Worm (Caenorhabditis elegans) whole organism, mixed stage, embryonic: ENCODE results near the gene sma-2.

Experiments used
- M03D4.4 ChIP-seq: sonication (generic microtip); optimal IDR thresholded peaks from 2 replicates; lab custom pipeline; 2017; ENCODE audit warnings: mild to moderate bottlenecking, missing genetic modification characterization, missing compliant biosample characterization
- bed-3 ChIP-seq: fragments of 200-800 bp; sonication (Bioruptor generic); optimal IDR thresholded peaks from 3 replicates; lab custom pipeline; 2018; ENCODE audit warnings: mild to moderate bottlenecking, missing genetic modification characterization, moderate library complexity, missing compliant biosample characterization
- blmp-1 ChIP-seq: fragments of 150-350 bp; optimal IDR thresholded peaks from 2 replicates; lab custom pipeline; 2014; ENCODE audit warnings: missing biosample characterization, missing genetic modification characterization
- ceh-39 ChIP-seq: fragments of 150-350 bp; optimal IDR thresholded peaks from 2 replicates; lab custom pipeline; 2014; ENCODE audit warnings: missing biosample characterization, missing genetic modification characterization
- ceh-43 ChIP-seq: fragments of 200-800 bp; sonication (Bioruptor generic); optimal IDR thresholded peaks from 2 replicates; lab custom pipeline; 2018; ENCODE audit warnings: mild to moderate bottlenecking, missing genetic modification characterization, moderate library complexity, missing compliant biosample characterization
- ceh-83 ChIP-seq: fragments of 200-800 bp; sonication (Bioruptor generic); optimal IDR thresholded peaks from 2 replicates; lab custom pipeline; 2018; ENCODE audit warnings: mild to moderate bottlenecking, missing genetic modification characterization, missing compliant biosample characterization
- ces-1 ChIP-seq: fragments of 150-350 bp; optimal IDR thresholded peaks from 2 replicates; lab custom pipeline; 2014; ENCODE audit warnings: missing biosample characterization, missing genetic modification reagents, missing genetic modification characterization
- cnd-1 ChIP-seq: fragments of 200-800 bp; sonication (Bioruptor generic); optimal IDR thresholded peaks from 2 replicates; lab custom pipeline; 2018; ENCODE audit warnings: mild to moderate bottlenecking, missing genetic modification characterization, missing compliant biosample characterization
- drap-1 ChIP-seq: fragments of 200-800 bp; sonication (Bioruptor generic); optimal IDR thresholded peaks from 3 replicates; lab custom pipeline; 2018; ENCODE audit warnings: mild to moderate bottlenecking, missing genetic modification characterization, missing compliant biosample characterization
- elt-1 ChIP-seq: sonication (generic microtip); optimal IDR thresholded peaks from 2 replicates; lab custom pipeline; 2017; ENCODE audit warnings: missing genetic modification characterization, mild to moderate bottlenecking, missing compliant biosample characterization, antibody characterized with exemption, moderate library complexity, borderline replicate concordance; ENCODE audit not compliant: insufficient read depth
- elt-3 ChIP-seq: fragments of 150-350 bp; optimal IDR thresholded peaks from 2 replicates; lab custom pipeline; 2014; ENCODE audit warnings: missing biosample characterization, missing genetic modification characterization
- flh-1 ChIP-seq: fragments of 200-800 bp; sonication (Bioruptor generic); optimal IDR thresholded peaks from 2 replicates; lab custom pipeline; 2018; ENCODE audit warnings: mild to moderate bottlenecking, missing genetic modification characterization, moderate library complexity, missing compliant biosample characterization
- ham-2 ChIP-seq: fragments of 200-800 bp; sonication (Bioruptor generic); optimal IDR thresholded peaks from 2 replicates; lab custom pipeline; 2018; ENCODE audit warnings: mild to moderate bottlenecking, missing genetic modification characterization, missing compliant biosample characterization
- hlh-1 ChIP-seq: fragments of 150-350 bp; optimal IDR thresholded peaks from 2 replicates; lab custom pipeline; 2014; ENCODE audit warnings: missing biosample characterization, missing genetic modification reagents, missing genetic modification characterization
- lin-13 ChIP-seq: fragments of 150-350 bp; optimal IDR thresholded peaks from 2 replicates; lab custom pipeline; 2014; ENCODE audit warnings: missing biosample characterization, missing genetic modification characterization
- lin-32 ChIP-seq: fragments of 200-800 bp; sonication (Bioruptor generic); optimal IDR thresholded peaks from 2 replicates; lab custom pipeline; 2018; ENCODE audit warnings: mild to moderate bottlenecking, missing genetic modification characterization, missing compliant biosample characterization
- lsy-2 ChIP-seq: fragments of 150-350 bp; optimal IDR thresholded peaks from 2 replicates; lab custom pipeline; 2014; ENCODE audit warnings: missing biosample characterization, missing genetic modification characterization
- mab-5 ChIP-seq: fragments of 150-350 bp; optimal IDR thresholded peaks from 2 replicates; lab custom pipeline; 2014; ENCODE audit warnings: missing biosample characterization, missing genetic modification characterization
- mep-1 ChIP-seq: fragments of 150-350 bp; optimal IDR thresholded peaks from 2 replicates; lab custom pipeline; 2017; ENCODE audit warnings: missing biosample characterization, missing genetic modification reagents, missing genetic modification characterization, inconsistent platforms
- mls-2 ChIP-seq: sonication (generic microtip); optimal IDR thresholded peaks from 2 replicates; lab custom pipeline; 2016; ENCODE audit warnings: mild to moderate bottlenecking, missing genetic modification characterization, moderate library complexity, missing compliant biosample characterization
- nhr-12 ChIP-seq: fragments of 150-350 bp; optimal IDR thresholded peaks from 2 replicates; lab custom pipeline; 2014; ENCODE audit warnings: missing biosample characterization, missing genetic modification characterization
- nhr-2 ChIP-seq: fragments of 150-350 bp; optimal IDR thresholded peaks from 2 replicates; lab custom pipeline; 2014; ENCODE audit warnings: missing biosample characterization, missing genetic modification characterization
- nhr-237 ChIP-seq: fragments of 150-350 bp; optimal IDR thresholded peaks from 2 replicates; lab custom pipeline; 2014; ENCODE audit warnings: missing biosample characterization, missing genetic modification characterization
- nhr-28 ChIP-seq: fragments of 150-350 bp; optimal IDR thresholded peaks from 2 replicates; lab custom pipeline; 2014; ENCODE audit warnings: missing biosample characterization, missing genetic modification characterization
- nhr-76 ChIP-seq: sonication (generic microtip); optimal IDR thresholded peaks from 2 replicates; lab custom pipeline; 2017; ENCODE audit warnings: missing biosample characterization, missing genetic modification characterization
- pha-4 ChIP-seq: fragments of 150-350 bp; optimal IDR thresholded peaks from 2 replicates; lab custom pipeline; 2018; ENCODE audit warnings: missing biosample characterization, missing genetic modification reagents, missing genetic modification characterization
- sem-2 ChIP-seq: fragments of 200-800 bp; sonication (Bioruptor generic); optimal IDR thresholded peaks from 2 replicates; lab custom pipeline; 2018; ENCODE audit warnings: mild to moderate bottlenecking, missing genetic modification characterization, missing compliant biosample characterization
- snpc-4 ChIP-seq: fragments of 150-350 bp; optimal IDR thresholded peaks from 2 replicates; lab custom pipeline; 2014; ENCODE audit warnings: missing biosample characterization, missing genetic modification characterization
- sptf-1 ChIP-seq: sonication (generic microtip); optimal IDR thresholded peaks from 2 replicates; lab custom pipeline; 2017; ENCODE audit warnings: mild to moderate bottlenecking, missing genetic modification characterization, moderate library complexity, missing compliant biosample characterization
- tbx-8 ChIP-seq: fragments of 200-800 bp; sonication (Bioruptor generic); optimal IDR thresholded peaks from 2 replicates; lab custom pipeline; 2018; ENCODE audit warnings: mild to moderate bottlenecking, missing genetic modification characterization, moderate library complexity, missing compliant biosample characterization
- unc-120 ChIP-seq: sonication (generic microtip); optimal IDR thresholded peaks from 2 replicates; lab custom pipeline; 2017; ENCODE audit warnings: missing genetic modification characterization, missing compliant biosample characterization; ENCODE audit not compliant: poor library complexity, severe bottlenecking
- unc-39 ChIP-seq: fragments of 150-350 bp; optimal IDR thresholded peaks from 2 replicates; lab custom pipeline; 2014; ENCODE audit warnings: missing biosample characterization, missing genetic modification characterization
- unc-62 ChIP-seq: fragments of 150-350 bp; optimal IDR thresholded peaks from 2 replicates; lab custom pipeline; 2014; ENCODE audit warnings: missing biosample characterization, missing genetic modification reagents, missing genetic modification characterization
- zip-8 ChIP-seq: fragments of 150-350 bp; optimal IDR thresholded peaks from 2 replicates; lab custom pipeline; 2014; ENCODE audit warnings: missing biosample characterization, missing genetic modification characterization
- ztf-11 ChIP-seq: fragments of 150-350 bp; optimal IDR thresholded peaks from 2 replicates; lab custom pipeline; 2014; ENCODE audit warnings: missing biosample characterization, missing genetic modification characterization

The sma-2 gene

ce11 chrIII:8738289-8738688 lies 11.2 kb upstream of the sma-2 start:
- TF ChIP-seq bed-3 (GFP tag; lab: Kevin White, UChicago): no peak
- no peak for TF ChIP-seq ham-2
- no peak for TF ChIP-seq nhr-237 (tag; lab: Kevin White, UChicago)
- no peak for TF ChIP-seq mls-2 (tag; lab: Kevin White, UChicago)
- TF ChIP-seq nhr-12 (tag; lab: Kevin White, UChicago): no peak
- TF ChIP-seq mep-1 (tag; lab: Kevin White, UChicago): no peak
- no peak for TF ChIP-seq sem-2 (GFP tag; lab: Kevin White, UChicago)

- TF ChIP-seq lin-32 (GFP tag; lab: Kevin White, UChicago): no peak
- no peak for TF ChIP-seq hlh-1
- no peak for TF ChIP-seq unc-120
- TF ChIP-seq bed-3 (GFP tag; lab: Kevin White, UChicago): no peak
- TF ChIP-seq tbx-8 (GFP tag; lab: Kevin White, UChicago): no peak
- TF ChIP-seq blmp-1 (tag; lab: Kevin White, UChicago): no peak
- no peak for TF ChIP-seq nhr-2 (tag; lab: Kevin White, UChicago)
- no peak for TF ChIP-seq nhr-28 (tag; lab: Kevin White, UChicago)
- TF ChIP-seq unc-62 (GFP tag; lab: Kevin White, UChicago): no peak
Observed at ce11 chrIII:8739126-8739525, 10.4 kb upstream of the sma-2 start.

ce11 chrIII:8739786-8740185 lies 9.7 kb upstream of the sma-2 start:
- TF ChIP-seq sptf-1 (tag; lab: Kevin White, UChicago) (no peak), snpc-4 (no peak), unc-120 (peak; percentile 2)

- no peak for TF ChIP-seq sem-2 (GFP tag; lab: Kevin White, UChicago)
- TF ChIP-seq nhr-12 (tag; lab: Kevin White, UChicago): no peak
- peak; percentile 4 for TF ChIP-seq flh-1
- peak; percentile 76 for TF ChIP-seq pha-4 (tag; lab: Kevin White, UChicago)
- peak; percentile 82 for TF ChIP-seq zip-8 (tag; lab: Kevin White, UChicago)
- TF ChIP-seq ceh-39 (tag; lab: Kevin White, UChicago): peak; percentile 67
- TF ChIP-seq ces-1 (GFP tag; lab: Kevin White, UChicago): peak; percentile 78
- TF ChIP-seq hlh-1: peak; percentile 54
- peak; percentile 76 for TF ChIP-seq drap-1 (GFP tag; lab: Kevin White, UChicago)
- peak; percentile 80 for TF ChIP-seq nhr-237 (tag; lab: Kevin White, UChicago)
- TF ChIP-seq cnd-1 (tag; lab: Kevin White, UChicago): peak; percentile 64
- TF ChIP-seq mls-2 (tag; lab: Kevin White, UChicago): peak; percentile 81
- TF ChIP-seq mab-5 (tag; lab: Kevin White, UChicago): no peak
- peak; percentile 78 for TF ChIP-seq M03D4.4 (tag; lab: Kevin White, UChicago)
- TF ChIP-seq snpc-4: no peak
- TF ChIP-seq ztf-11: no peak
- TF ChIP-seq lin-32 (GFP tag; lab: Kevin White, UChicago): peak; percentile 4
- peak; percentile 39 for TF ChIP-seq ham-2
- peak; percentile 72 for TF ChIP-seq ceh-83
- peak; percentile 90 for TF ChIP-seq unc-120
- TF ChIP-seq mep-1 (tag; lab: Kevin White, UChicago): peak; percentile 90
- TF ChIP-seq unc-39 (tag; lab: Kevin White, UChicago): no peak
- TF ChIP-seq ceh-43 (GFP tag; lab: Kevin White, UChicago): peak; percentile 71
- peak; percentile 86 for TF ChIP-seq sptf-1 (tag; lab: Kevin White, UChicago)
- TF ChIP-seq unc-62 (GFP tag; lab: Kevin White, UChicago): peak; percentile 57
- TF ChIP-seq nhr-2 (tag; lab: Kevin White, UChicago): no peak
- TF ChIP-seq lin-13 (tag; lab: Kevin White, UChicago): peak; percentile 87
- TF ChIP-seq elt-3 (tag; lab: Kevin White, UChicago): no peak
- peak; percentile 85 for TF ChIP-seq lsy-2 (tag; lab: Kevin White, UChicago)
- peak; percentile 58 for TF ChIP-seq elt-1 (tag; lab: Kevin White, UChicago)
- peak; percentile 31 for TF ChIP-seq bed-3 (GFP tag; lab: Kevin White, UChicago)
- no peak for TF ChIP-seq nhr-28 (tag; lab: Kevin White, UChicago)
- TF ChIP-seq tbx-8 (GFP tag; lab: Kevin White, UChicago): no peak
- TF ChIP-seq nhr-76 (tag; lab: Kevin White, UChicago): no peak
- no peak for TF ChIP-seq blmp-1 (tag; lab: Kevin White, UChicago)
Observed at ce11 chrIII:8741276-8741860, 8.1 kb upstream of the sma-2 start, which contains the start of gene pdhk-2. Gene pdhk-2, minus strand, starts transcription at chrIII:8741412.
